Fruit fly (Drosophila melanogaster): ENCODE data around the gene CG11756.

The CG11756 gene

dm6 chrX:11347809-11348208 lies at the start of gene CG11756, which contains the start of gene GCS1:
Gene CG11756, plus strand, starts transcription at chrX:11348120.
Gene GCS1, minus strand, starts transcription at chrX:11348001.
- no peak for TF ChIP-seq EcR (GFP tag; optimal IDR thresholded peaks at IDR 0.05)
- no peak for TF ChIP-seq CG8478 (optimal IDR thresholded peaks at IDR 0.05)
- no peak for TF ChIP-seq pan (optimal IDR thresholded peaks at IDR 0.05)
- TF ChIP-seq psq (optimal IDR thresholded peaks at IDR 0.05), result no peak
- no peak for TF ChIP-seq usp (GFP tag; optimal IDR thresholded peaks at IDR 0.05)
- no peak for TF ChIP-seq Dll (optimal IDR thresholded peaks at IDR 0.05)

dm6 chrX:11302683-11303082 lies 45.2 kb upstream of the CG11756 start, which contains the start of gene CG44422:
Gene CG44422, minus strand, starts transcription at chrX:11302783.
- no peak for TF ChIP-seq usp (GFP tag; optimal IDR thresholded peaks at IDR 0.05)
- no peak for TF ChIP-seq EcR (GFP tag; optimal IDR thresholded peaks at IDR 0.05)
- no peak for TF ChIP-seq pan (optimal IDR thresholded peaks at IDR 0.05)
- TF ChIP-seq psq (optimal IDR thresholded peaks at IDR 0.05), result no peak
- TF ChIP-seq Dll (optimal IDR thresholded peaks at IDR 0.05), result no peak
- TF ChIP-seq CG8478 (optimal IDR thresholded peaks at IDR 0.05), result no peak

- TF ChIP-seq pan (optimal IDR thresholded peaks at IDR 0.05) (no peak), psq (optimal IDR thresholded peaks at IDR 0.05) (no peak), CG8478 (optimal IDR thresholded peaks at IDR 0.05) (no peak), Dll (optimal IDR thresholded peaks at IDR 0.05) (no peak), EcR (GFP tag; optimal IDR thresholded peaks at IDR 0.05) (no peak), usp (GFP tag; optimal IDR thresholded peaks at IDR 0.05) (no peak)
Observed at dm6 chrX:11311108-11311507, 36.8 kb upstream of the CG11756 start, which contains the start of gene Ir10a. Gene Ir10a, minus strand, starts transcription at chrX:11311208.

- TF ChIP-seq pan (optimal IDR thresholded peaks at IDR 0.05) (no peak), Dll (optimal IDR thresholded peaks at IDR 0.05) (no peak), CG8478 (optimal IDR thresholded peaks at IDR 0.05) (no peak), usp (GFP tag; optimal IDR thresholded peaks at IDR 0.05) (no peak), EcR (GFP tag; optimal IDR thresholded peaks at IDR 0.05) (no peak), psq (optimal IDR thresholded peaks at IDR 0.05) (no peak)
Observed at dm6 chrX:11319916-11320315, 28.0 kb upstream of the CG11756 start.

- TF ChIP-seq Dll (optimal IDR thresholded peaks at IDR 0.05), result no peak
- no peak for TF ChIP-seq EcR (GFP tag; optimal IDR thresholded peaks at IDR 0.05)
- no peak for TF ChIP-seq usp (GFP tag; optimal IDR thresholded peaks at IDR 0.05)
- no peak for TF ChIP-seq CG8478 (optimal IDR thresholded peaks at IDR 0.05)
Observed at dm6 chrX:11322257-11322656, 25.7 kb upstream of the CG11756 start, which contains the start of gene sisA. Gene sisA, minus strand, starts transcription at chrX:11322357.

dm6 chrX:11322659-11323058 lies 25.3 kb upstream of the CG11756 start:
- TF ChIP-seq Dll (optimal IDR thresholded peaks at IDR 0.05), result no peak
- TF ChIP-seq pan (optimal IDR thresholded peaks at IDR 0.05), result no peak
- no peak for TF ChIP-seq psq (optimal IDR thresholded peaks at IDR 0.05)

dm6 chrX:11325175-11325768 lies 22.6 kb upstream of the CG11756 start, which contains the start of gene Gapvd1:
Gene Gapvd1, plus strand, starts transcription at chrX:11325385.
- no peak for TF ChIP-seq usp (GFP tag; optimal IDR thresholded peaks at IDR 0.05)
- peak; percentile 41 for TF ChIP-seq CG8478 (optimal IDR thresholded peaks at IDR 0.05)

- TF ChIP-seq Dll (optimal IDR thresholded peaks at IDR 0.05), result peak; percentile 11
- no peak for TF ChIP-seq CG8478 (optimal IDR thresholded peaks at IDR 0.05)
- no peak for TF ChIP-seq psq (optimal IDR thresholded peaks at IDR 0.05)
- no peak for TF ChIP-seq EcR (GFP tag; optimal IDR thresholded peaks at IDR 0.05)
- TF ChIP-seq usp (GFP tag; optimal IDR thresholded peaks at IDR 0.05), result no peak
- TF ChIP-seq pan (optimal IDR thresholded peaks at IDR 0.05), result no peak
Observed at dm6 chrX:11326213-11326731, 21.6 kb upstream of the CG11756 start.

dm6 chrX:11338047-11338747 lies 9.7 kb upstream of the CG11756 start:
- TF ChIP-seq pan (optimal IDR thresholded peaks at IDR 0.05) (no peak), EcR (GFP tag; optimal IDR thresholded peaks at IDR 0.05) (no peak), usp (GFP tag; optimal IDR thresholded peaks at IDR 0.05) (no peak), psq (optimal IDR thresholded peaks at IDR 0.05) (no peak), Dll (optimal IDR thresholded peaks at IDR 0.05) (no peak), CG8478 (optimal IDR thresholded peaks at IDR 0.05) (no peak)

- peak; percentile 40 for TF ChIP-seq Dll (optimal IDR thresholded peaks at IDR 0.05)
- TF ChIP-seq EcR (GFP tag; optimal IDR thresholded peaks at IDR 0.05), result no peak
Observed at dm6 chrX:11338973-11339867, 8.7 kb upstream of the CG11756 start.

- no peak for TF ChIP-seq usp (GFP tag; optimal IDR thresholded peaks at IDR 0.05)
- TF ChIP-seq CG8478 (optimal IDR thresholded peaks at IDR 0.05), result no peak
- TF ChIP-seq pan (optimal IDR thresholded peaks at IDR 0.05), result no peak
- no peak for TF ChIP-seq EcR (GFP tag; optimal IDR thresholded peaks at IDR 0.05)
- no peak for TF ChIP-seq psq (optimal IDR thresholded peaks at IDR 0.05)
- no peak for TF ChIP-seq Dll (optimal IDR thresholded peaks at IDR 0.05)
Observed at dm6 chrX:11339868-11340548, 7.9 kb upstream of the CG11756 start, which contains the start of the genes CG34348 and Kap3. Gene CG34348, plus strand, starts transcription at chrX:11339873. Gene Kap3, minus strand, starts transcription at chrX:11340084.
